Worm (Caenorhabditis elegans) whole organism, early embryonic: ENCODE measurements around the gene flh-2.

Experiments
- B0310.2 ChIP-seq: sonication (generic microtip); optimal IDR thresholded peaks from 2 replicates; lab custom pipeline; 2016; ENCODE audit warnings: mild to moderate bottlenecking, missing genetic modification characterization, missing compliant biosample characterization
- F13C5.2 ChIP-seq: sonication (generic microtip); optimal IDR thresholded peaks from 2 replicates; lab custom pipeline; 2017; ENCODE audit warnings: mild to moderate bottlenecking, missing genetic modification characterization, inconsistent platforms, missing compliant biosample characterization
- aly-1 ChIP-seq: sonication (generic microtip); optimal IDR thresholded peaks from 2 replicates; lab custom pipeline; 2016; ENCODE audit warnings: missing genetic modification characterization, missing compliant biosample characterization
- ama-1 ChIP-seq: fragments of 150-350 bp; optimal IDR thresholded peaks from 2 replicates; lab custom pipeline; 2014
- ceh-13 ChIP-seq: fragments of 200-800 bp; sonication (Bioruptor generic); optimal IDR thresholded peaks from 2 replicates; lab custom pipeline; 2018; ENCODE audit warnings: mild to moderate bottlenecking, missing genetic modification characterization, missing compliant biosample characterization
- ceh-36 ChIP-seq: sonication (generic microtip); optimal IDR thresholded peaks from 2 replicates; lab custom pipeline; 2016; ENCODE audit warnings: missing genetic modification characterization, inconsistent platforms, missing compliant biosample characterization
- ets-7 ChIP-seq: sonication (generic microtip); optimal IDR thresholded peaks from 2 replicates; lab custom pipeline; 2016; ENCODE audit warnings: missing genotype, missing genetic modification characterization, missing compliant biosample characterization
- flt-1 ChIP-seq: fragments of 200-800 bp; sonication (Bioruptor generic); IDR thresholded peaks from 2 replicates; pipeline ENCODE4 v1.3.6; 2022; ENCODE audit warnings: missing genetic modification characterization, missing compliant biosample characterization
- hmbx-1 ChIP-seq: sonication (generic microtip); optimal IDR thresholded peaks from 2 replicates; lab custom pipeline; 2016; ENCODE audit warnings: mild to moderate bottlenecking, missing genetic modification characterization, missing compliant biosample characterization
- hmg-4 ChIP-seq: fragments of 200-800 bp; sonication (Bioruptor generic); optimal IDR thresholded peaks from 2 replicates; lab custom pipeline; 2018; ENCODE audit warnings: mild to moderate bottlenecking, missing genetic modification characterization, missing compliant biosample characterization
- hnd-1 ChIP-seq: sonication (generic microtip); optimal IDR thresholded peaks from 2 replicates; lab custom pipeline; 2016; ENCODE audit warnings: missing genetic modification characterization, missing compliant biosample characterization
- pes-1 ChIP-seq: fragments of 200-800 bp; sonication (Bioruptor generic); IDR thresholded peaks from 2 replicates; pipeline ENCODE4 v1.3.6; 2022; ENCODE audit warnings: missing genetic modification reagents, missing genetic modification characterization, missing compliant biosample characterization
- scrt-1 ChIP-seq: fragments of 200-800 bp; sonication (Bioruptor generic); IDR thresholded peaks from 2 replicates; pipeline ENCODE4 v1.3.6; 2022; ENCODE audit warnings: missing genetic modification characterization, missing compliant biosample characterization
- sea-1 ChIP-seq: fragments of 200-800 bp; sonication (Bioruptor generic); conservative IDR thresholded peaks from 2 replicates; pipeline ENCODE4 v1.3.6; 2022; ENCODE audit warnings: missing genetic modification characterization, missing compliant biosample characterization
- tbx-11 ChIP-seq: fragments of 200-800 bp; sonication (Bioruptor generic); IDR thresholded peaks from 2 replicates; pipeline ENCODE4 v1.3.6; 2022; ENCODE audit warnings: missing genetic modification characterization, missing compliant biosample characterization
- tbx-37 ChIP-seq: fragments of 200-800 bp; sonication (Bioruptor generic); conservative IDR thresholded peaks from 2 replicates; pipeline ENCODE4 v1.3.6; 2022; ENCODE audit warnings: missing genetic modification reagents, missing genetic modification characterization, missing compliant biosample characterization
- tra-4 ChIP-seq: sonication (generic microtip); optimal IDR thresholded peaks from 2 replicates; lab custom pipeline; 2017; ENCODE audit warnings: missing genetic modification characterization, missing compliant biosample characterization

flh-2 gene

ce11 chrIII:4912317-4912716 is 39.6 kb upstream of the flh-2 start, which contains the start of the genes F26F4.9 and cee-1:
F26F4.9 (minus strand) TSS chrIII:4912521.
cee-1 (plus strand) TSS chrIII:4912699.
- TF ChIP-seq ama-1 (lab: Kevin White, UChicago) (no peak), aly-1 (tag; lab: Kevin White, UChicago) (no peak), ceh-13 (no peak), hnd-1 (tag; lab: Kevin White, UChicago) (no peak), tbx-11 (GFP tag; lab: Robert Waterston, UW) (no peak), tbx-37 (GFP tag; lab: Robert Waterston, UW) (0 out of 2 replicates have a peak, but pooled peaks have one; percentile 25)

- TF ChIP-seq scrt-1 = no peak
- TF ChIP-seq tbx-37 (GFP tag; lab: Robert Waterston, UW) = no peak
- TF ChIP-seq pes-1 = no peak
- TF ChIP-seq aly-1 (tag; lab: Kevin White, UChicago) = no peak
- TF ChIP-seq hmg-4 (GFP tag; lab: Kevin White, UChicago) = no peak
- no peak for TF ChIP-seq sea-1 (GFP tag; lab: Robert Waterston, UW)
- TF ChIP-seq ets-7 (tag; lab: Kevin White, UChicago) = no peak
- TF ChIP-seq hnd-1 (tag; lab: Kevin White, UChicago) = no peak
- no peak for TF ChIP-seq B0310.2 (tag; lab: Kevin White, UChicago)
- TF ChIP-seq flt-1 = no peak
- no peak for TF ChIP-seq F13C5.2 (tag; lab: Kevin White, UChicago)
- no peak for TF ChIP-seq tbx-11 (GFP tag; lab: Robert Waterston, UW)
- TF ChIP-seq tra-4 (tag; lab: Kevin White, UChicago) = no peak
- no peak for TF ChIP-seq ama-1 (lab: Kevin White, UChicago)
- no peak for TF ChIP-seq hmbx-1 (tag; lab: Kevin White, UChicago)
- TF ChIP-seq ceh-13 = no peak
Measured at ce11 chrIII:4913736-4914135, 38.2 kb upstream of the flh-2 start.

- no peak for TF ChIP-seq scrt-1
- no peak for TF ChIP-seq F13C5.2 (tag; lab: Kevin White, UChicago)
- TF ChIP-seq ceh-36 = no peak
- TF ChIP-seq B0310.2 (tag; lab: Kevin White, UChicago) = no peak
- no peak for TF ChIP-seq tra-4 (tag; lab: Kevin White, UChicago)
- TF ChIP-seq ceh-13 = no peak
Measured at ce11 chrIII:4917077-4917476, 34.8 kb upstream of the flh-2 start, which contains the start of gene rars-1. rars-1 (minus strand) TSS chrIII:4917177.

ce11 chrIII:4917960-4918712 is 33.8 kb upstream of the flh-2 start, which contains the start of gene rpb-8:
rpb-8 (minus strand) TSS chrIII:4918008.
- no peak for TF ChIP-seq tbx-11 (GFP tag; lab: Robert Waterston, UW)
- no peak for TF ChIP-seq tra-4 (tag; lab: Kevin White, UChicago)
- TF ChIP-seq sea-1 (GFP tag; lab: Robert Waterston, UW) = no peak
- TF ChIP-seq hmg-4 (GFP tag; lab: Kevin White, UChicago) = no peak
- TF ChIP-seq tbx-37 (GFP tag; lab: Robert Waterston, UW) = no peak
- TF ChIP-seq pes-1 = no peak
- TF ChIP-seq B0310.2 (tag; lab: Kevin White, UChicago) = no peak
- no peak for TF ChIP-seq ceh-36
- no peak for TF ChIP-seq F13C5.2 (tag; lab: Kevin White, UChicago)
- no peak for TF ChIP-seq aly-1 (tag; lab: Kevin White, UChicago)
- no peak for TF ChIP-seq ets-7 (tag; lab: Kevin White, UChicago)
- no peak for TF ChIP-seq ceh-13
- TF ChIP-seq ama-1 (lab: Kevin White, UChicago) = no peak
- no peak for TF ChIP-seq scrt-1

- TF ChIP-seq pes-1 = no peak
- TF ChIP-seq F13C5.2 (tag; lab: Kevin White, UChicago) = no peak
- no peak for TF ChIP-seq flt-1
- no peak for TF ChIP-seq ets-7 (tag; lab: Kevin White, UChicago)
- TF ChIP-seq hnd-1 (tag; lab: Kevin White, UChicago) = no peak
- no peak for TF ChIP-seq aly-1 (tag; lab: Kevin White, UChicago)
- TF ChIP-seq scrt-1 = no peak
- no peak for TF ChIP-seq tbx-11 (GFP tag; lab: Robert Waterston, UW)
- TF ChIP-seq ama-1 (lab: Kevin White, UChicago) = no peak
- no peak for TF ChIP-seq sea-1 (GFP tag; lab: Robert Waterston, UW)
- TF ChIP-seq tbx-37 (GFP tag; lab: Robert Waterston, UW) = no peak
- no peak for TF ChIP-seq tra-4 (tag; lab: Kevin White, UChicago)
- no peak for TF ChIP-seq ceh-13
- no peak for TF ChIP-seq hmg-4 (GFP tag; lab: Kevin White, UChicago)
- TF ChIP-seq B0310.2 (tag; lab: Kevin White, UChicago) = no peak
- TF ChIP-seq hmbx-1 (tag; lab: Kevin White, UChicago) = no peak
- TF ChIP-seq ceh-36 = no peak
Measured at ce11 chrIII:4918906-4919305, 33.0 kb upstream of the flh-2 start.

ce11 chrIII:4920221-4920620 is 31.7 kb upstream of the flh-2 start, which contains the start of gene ula-1:
ula-1 (minus strand) TSS chrIII:4920321.
- no peak for TF ChIP-seq hmbx-1 (tag; lab: Kevin White, UChicago)
- TF ChIP-seq scrt-1 = no peak
- TF ChIP-seq ceh-13 = no peak
- no peak for TF ChIP-seq tbx-11 (GFP tag; lab: Robert Waterston, UW)
- TF ChIP-seq F13C5.2 (tag; lab: Kevin White, UChicago) = no peak
- TF ChIP-seq ets-7 (tag; lab: Kevin White, UChicago) = no peak
- TF ChIP-seq aly-1 (tag; lab: Kevin White, UChicago) = no peak
- TF ChIP-seq hnd-1 (tag; lab: Kevin White, UChicago) = no peak
- no peak for TF ChIP-seq hmg-4 (GFP tag; lab: Kevin White, UChicago)
- no peak for TF ChIP-seq flt-1
- no peak for TF ChIP-seq pes-1

- peak; percentile 55; the same call in 1 of the 2 replicates for TF ChIP-seq pes-1
Measured at ce11 chrIII:4922020-4922419, 29.9 kb upstream of the flh-2 start, which contains the start of gene mmab-1. mmab-1 (minus strand) TSS chrIII:4922114.
